Worm (Caenorhabditis elegans): ENCODE data around the gene ZK1320.11.

ce11 chrII:9618759-9619158 is 48.7 kb upstream of the ZK1320.11 start:
- TF ChIP-seq egl-13 (tag; optimal IDR thresholded peaks at IDR 0.05) (no peak), snpc-4 (tag; optimal IDR thresholded peaks at IDR 0.05) (no peak), zag-1 (tag; optimal IDR thresholded peaks at IDR 0.05) (no peak), unc-86 (tag; optimal IDR thresholded peaks at IDR 0.05) (no peak), pag-3 (tag; optimal IDR thresholded peaks at IDR 0.05; ENCODE audit: borderline replicate concordance, insufficient read depth) (no peak), efl-1 (optimal IDR thresholded peaks at IDR 0.05) (no peak), efl-1 (GFP tag; optimal IDR thresholded peaks at IDR 0.05 in 1 of 2) (peak in 1 of 2 experiments; percentile 39), lsy-2 (tag; optimal IDR thresholded peaks at IDR 0.05) (no peak), elt-3 (tag; optimal IDR thresholded peaks at IDR 0.05) (no peak), ztf-4 (tag; optimal IDR thresholded peaks at IDR 0.05) (no peak), pqm-1 (tag; optimal IDR thresholded peaks at IDR 0.05) (no peak), lin-39 (tag; optimal IDR thresholded peaks at IDR 0.05) (no peak)

Measured in whole organism, L1 larva.